In the genomic region with DNA sequence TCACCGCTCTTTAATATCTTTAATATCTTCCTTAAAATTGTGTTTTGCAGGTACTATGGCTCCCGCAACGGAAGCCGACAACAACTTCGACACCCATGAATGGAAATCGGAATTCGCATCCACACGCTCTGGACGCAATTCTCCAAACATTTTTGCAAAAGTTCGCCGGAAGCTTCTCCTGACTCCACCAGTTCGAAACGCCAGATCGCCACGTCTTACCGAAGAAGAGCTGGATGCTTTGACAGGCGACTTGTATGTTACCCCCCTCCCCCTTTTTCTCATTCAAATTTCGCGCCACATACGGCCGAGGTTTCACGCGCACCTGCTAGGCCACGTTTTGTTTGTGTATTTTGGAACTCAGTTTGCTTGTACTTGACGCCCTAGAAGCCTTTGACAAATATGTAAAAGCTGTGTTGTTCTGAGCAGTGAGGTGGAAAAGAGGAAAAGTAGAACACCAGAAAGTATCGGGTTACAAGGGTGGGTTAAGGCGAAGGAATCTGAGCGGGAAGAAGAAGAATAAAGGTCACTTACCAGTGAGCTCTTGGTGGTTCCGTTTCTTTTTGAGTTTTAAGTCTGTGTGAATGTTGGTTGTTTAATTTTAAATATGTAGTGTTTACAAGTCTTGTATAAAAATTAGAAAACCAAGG, we compare ENCODE assay signal across 4 worm cellular contexts.
A peak's percentile ranks its signal among the peaks of the same experiment; 100 is the strongest.
TF ChIP-seq lines count a peak whose summit lies in the region.

TSS of gene unc-84 (plus strand) at position 51 of the 647 bp plus-strand sequence.

TF ChIP-seq in whole organism, L2 larva, 48 proteins besides CTCF, POLR2A, EP300 and RAD21:
- TF ChIP-seq C34F6.9 (tag; optimal IDR thresholded peaks at IDR 0.05; lab: Kevin White, UChicago) (peak; percentile 2), gmeb-1 (tag; optimal IDR thresholded peaks at IDR 0.05; lab: Kevin White, UChicago) (peak; percentile 55), nhr-12 (tag; optimal IDR thresholded peaks at IDR 0.05; lab: Kevin White, UChicago) (no peak), unc-55 (GFP tag; optimal IDR thresholded peaks at IDR 0.05; lab: Kevin White, UChicago) (peak; percentile 9), ztf-1 (GFP tag; conservative IDR thresholded peaks at IDR 0.05; lab: Robert Waterston, UW) (no peak), nhr-21 (tag; optimal IDR thresholded peaks at IDR 0.05; lab: Kevin White, UChicago) (no peak), F13H6.1 (tag; optimal IDR thresholded peaks at IDR 0.05; lab: Kevin White, UChicago) (peak; percentile 1), nhr-10 (tag; optimal IDR thresholded peaks at IDR 0.05; lab: Kevin White, UChicago) (no peak)

TF ChIP-seq in whole organism, L4 larva, 104 proteins besides CTCF, POLR2A, EP300 and RAD21:
- peak; percentile 74 for TF ChIP-seq mes-2 (tag; optimal IDR thresholded peaks at IDR 0.05; lab: Kevin White, UChicago; ENCODE audit: poor library complexity, severe bottlenecking)
- TF ChIP-seq arid-1 (GFP tag; conservative IDR thresholded peaks at IDR 0.05; lab: Robert Waterston, UW), result no peak
- TF ChIP-seq dpl-1 (GFP tag; optimal IDR thresholded peaks at IDR 0.05; lab: Kevin White, UChicago), result peak; percentile 66
- no peak for TF ChIP-seq pqm-1 (tag; optimal IDR thresholded peaks at IDR 0.05; lab: Kevin White, UChicago)
- peak in 1 of 2 experiments; percentile 24 for TF ChIP-seq hif-1 (tag; optimal IDR thresholded peaks at IDR 0.05; lab: Kevin White, UChicago)
- no peak for TF ChIP-seq mxl-2 (GFP tag; conservative IDR thresholded peaks at IDR 0.05; lab: Robert Waterston, UW)
- TF ChIP-seq egl-27 (tag; optimal IDR thresholded peaks at IDR 0.05; lab: Kevin White, UChicago), result no peak
- TF ChIP-seq mep-1 (tag; optimal IDR thresholded peaks at IDR 0.05; lab: Kevin White, UChicago), result no peak
- TF ChIP-seq daf-16 (GFP tag; optimal IDR thresholded peaks at IDR 0.05; lab: Kevin White, UChicago), result no peak
- peak; percentile 25 for TF ChIP-seq daf-16 (tag; optimal IDR thresholded peaks at IDR 0.05; lab: Kevin White, UChicago)

TF ChIP-seq in whole organism, late embryonic, 69 proteins besides CTCF, POLR2A, EP300 and RAD21:
- no peak for TF ChIP-seq T23F11.4 (GFP tag; optimal IDR thresholded peaks at IDR 0.05; lab: Kevin White, UChicago)
- TF ChIP-seq pros-1 (tag; optimal IDR thresholded peaks at IDR 0.05; lab: Kevin White, UChicago), result peak; percentile 7
- no peak for TF ChIP-seq fax-1 (tag; optimal IDR thresholded peaks at IDR 0.05; lab: Kevin White, UChicago)
- TF ChIP-seq sdc-2 (tag; optimal IDR thresholded peaks at IDR 0.05; lab: Kevin White, UChicago), result peak; percentile 52
- no peak for TF ChIP-seq nfya-1 (tag; optimal IDR thresholded peaks at IDR 0.05; lab: Kevin White, UChicago)
- peak; percentile 32 for TF ChIP-seq ets-4 (tag; optimal IDR thresholded peaks at IDR 0.05; lab: Kevin White, UChicago)
- TF ChIP-seq ceh-2 (tag; optimal IDR thresholded peaks at IDR 0.05; lab: Kevin White, UChicago), result peak; percentile 28
- peak; percentile 97 for TF ChIP-seq ceh-34 (tag; optimal IDR thresholded peaks at IDR 0.05; lab: Kevin White, UChicago)
- no peak for TF ChIP-seq odd-2 (tag; optimal IDR thresholded peaks at IDR 0.05; lab: Kevin White, UChicago)
- TF ChIP-seq dve-1 (tag; optimal IDR thresholded peaks at IDR 0.05; lab: Kevin White, UChicago), result no peak
- TF ChIP-seq ceh-19 (GFP tag; optimal IDR thresholded peaks at IDR 0.05; lab: Kevin White, UChicago), result no peak
- no peak for TF ChIP-seq ahr-1 (tag; optimal IDR thresholded peaks at IDR 0.05; lab: Kevin White, UChicago)
- no peak for TF ChIP-seq unc-42 (tag; optimal IDR thresholded peaks at IDR 0.05; lab: Kevin White, UChicago)
- peak; percentile 72 for TF ChIP-seq C08G9.2 (tag; optimal IDR thresholded peaks at IDR 0.05; lab: Kevin White, UChicago)
- TF ChIP-seq gmeb-2 (tag; optimal IDR thresholded peaks at IDR 0.05; lab: Kevin White, UChicago), result no peak
- TF ChIP-seq hlh-15 (tag; optimal IDR thresholded peaks at IDR 0.05; lab: Kevin White, UChicago), result no peak
- TF ChIP-seq tbx-2 (tag; optimal IDR thresholded peaks at IDR 0.05; lab: Kevin White, UChicago), result peak; percentile 53
- no peak for TF ChIP-seq unc-3 (GFP tag; conservative IDR thresholded peaks at IDR 0.05; lab: Robert Waterston, UW)
- no peak for TF ChIP-seq unc-3 (tag; optimal IDR thresholded peaks at IDR 0.05; lab: Kevin White, UChicago)
- TF ChIP-seq tbx-7 (tag; optimal IDR thresholded peaks at IDR 0.05; lab: Kevin White, UChicago), result no peak
- TF ChIP-seq che-1 (tag; optimal IDR thresholded peaks at IDR 0.05; lab: Kevin White, UChicago), result no peak
- peak; percentile 34 for TF ChIP-seq ref-2 (tag; optimal IDR thresholded peaks at IDR 0.05; lab: Kevin White, UChicago)
- TF ChIP-seq nhr-232 (tag; optimal IDR thresholded peaks at IDR 0.05; lab: Kevin White, UChicago), result no peak
- TF ChIP-seq ceh-31 (tag; optimal IDR thresholded peaks at IDR 0.05; lab: Kevin White, UChicago), result peak; percentile 64
- TF ChIP-seq ceh-18 (tag; optimal IDR thresholded peaks at IDR 0.05; lab: Kevin White, UChicago), result no peak
- no peak for TF ChIP-seq K09A11.1 (tag; optimal IDR thresholded peaks at IDR 0.05; lab: Kevin White, UChicago; ENCODE audit: insufficient read depth)
- no peak for TF ChIP-seq ceh-22 (tag; optimal IDR thresholded peaks at IDR 0.05; lab: Kevin White, UChicago)
- no peak for TF ChIP-seq elt-4 (tag; optimal IDR thresholded peaks at IDR 0.05; lab: Kevin White, UChicago)

TF ChIP-seq in whole organism, mixed stage, embryonic, 35 proteins besides CTCF, POLR2A, EP300 and RAD21:
- TF ChIP-seq drap-1 (GFP tag; optimal IDR thresholded peaks at IDR 0.05; lab: Kevin White, UChicago) (no peak), sptf-1 (tag; optimal IDR thresholded peaks at IDR 0.05; lab: Kevin White, UChicago) (peak; percentile 37), unc-62 (GFP tag; optimal IDR thresholded peaks at IDR 0.05; lab: Kevin White, UChicago) (no peak)
TF ChIP-seq in whole organism, mixed stage, embryonic: peak in this region for 1.
